Fruit fly (Drosophila melanogaster) whole organism, embryonic: Measurements from ENCODE around the gene Mms19.

Experiments used
- Asciz ChIP-seq: fragments of 200-800 bp; sonication (Bioruptor generic); optimal IDR thresholded peaks from 2 replicates; lab custom pipeline; 2017; ENCODE audit warnings: missing biosample characterization, mild to moderate bottlenecking, missing genetic modification characterization, missing genetic modification reagents
- BtbVII ChIP-seq: fragments of 200-800 bp; sonication (Bioruptor generic); optimal IDR thresholded peaks from 3 replicates; lab custom pipeline; 2017; ENCODE audit warnings: missing biosample characterization, mild to moderate bottlenecking, missing genetic modification characterization
- CG11695 ChIP-seq: fragments of 200-800 bp; sonication (Bioruptor generic); IDR thresholded peaks from 3 replicates; pipeline ENCODE4 v1.3.6; 2022; ENCODE audit warnings: missing biosample characterization, missing genetic modification characterization
- CG15514 ChIP-seq: fragments of 200-800 bp; sonication (Bioruptor generic); optimal IDR thresholded peaks from 3 replicates; lab custom pipeline; 2017; ENCODE audit warnings: missing biosample characterization, missing genetic modification characterization, mild to moderate bottlenecking, moderate library complexity, missing genetic modification reagents
- CG15601 ChIP-seq: fragments of 200-800 bp; sonication (Bioruptor generic); optimal IDR thresholded peaks from 3 replicates; lab custom pipeline; 2019; ENCODE audit warnings: missing biosample characterization, mild to moderate bottlenecking, missing genetic modification characterization, moderate library complexity
- CG17186 ChIP-seq: fragments of 200-800 bp; sonication (Bioruptor generic); optimal IDR thresholded peaks from 3 replicates; lab custom pipeline; 2017; ENCODE audit warnings: missing biosample characterization, missing genetic modification reagents, missing genetic modification characterization
- CG18262 ChIP-seq: fragments of 200-800 bp; optimal IDR thresholded peaks from 3 replicates; lab custom pipeline; 2019; ENCODE audit warnings: missing biosample characterization, mild to moderate bottlenecking, missing genetic modification characterization, moderate library complexity
- CG18619 ChIP-seq: fragments of 200-800 bp; sonication (Bioruptor generic); optimal IDR thresholded peaks from 3 replicates; lab custom pipeline; 2017; ENCODE audit warnings: missing biosample characterization, mild to moderate bottlenecking, missing genetic modification characterization
- CG2120 ChIP-seq: fragments of 200-800 bp; sonication (Bioruptor generic); optimal IDR thresholded peaks from 3 replicates; lab custom pipeline; 2016; ENCODE audit warnings: missing biosample characterization, missing genetic modification characterization
- CG2199 ChIP-seq: fragments of 200-800 bp; sonication (Bioruptor generic); IDR thresholded peaks from 3 replicates; pipeline ENCODE4 v1.3.6; 2022; ENCODE audit warnings: missing biosample characterization, missing genetic modification characterization
- CG30403 ChIP-seq: fragments of 200-800 bp; sonication (Bioruptor generic); optimal IDR thresholded peaks from 3 replicates; lab custom pipeline; 2016; ENCODE audit warnings: missing biosample characterization, missing genetic modification characterization
- CG3838 ChIP-seq: fragments of 200-800 bp; sonication (Bioruptor generic); optimal IDR thresholded peaks from 3 replicates; lab custom pipeline; 2016; ENCODE audit warnings: missing biosample characterization, missing genetic modification characterization
- CG43689 ChIP-seq: fragments of 200-800 bp; sonication (Bioruptor generic); IDR thresholded peaks from 2 replicates; pipeline ENCODE4 v1.3.6; 2022; ENCODE audit warnings: missing biosample characterization, missing genetic modification characterization
- CG6854 ChIP-seq: fragments of 200-800 bp; sonication (Bioruptor generic); optimal IDR thresholded peaks from 3 replicates; lab custom pipeline; 2017; ENCODE audit warnings: missing biosample characterization, mild to moderate bottlenecking, missing genetic modification characterization
- CG7556 ChIP-seq: fragments of 200-800 bp; sonication (Bioruptor generic); optimal IDR thresholded peaks from 2 replicates; lab custom pipeline; 2017; ENCODE audit warnings: missing biosample characterization, mild to moderate bottlenecking, missing genetic modification characterization
- CG7839 ChIP-seq: fragments of 200-800 bp; sonication (Bioruptor generic); optimal IDR thresholded peaks from 3 replicates; lab custom pipeline; 2018; ENCODE audit warnings: missing biosample characterization, mild to moderate bottlenecking, missing genetic modification characterization, moderate library complexity
- CG9609 ChIP-seq: fragments of 200-800 bp; sonication (Bioruptor generic); optimal IDR thresholded peaks from 3 replicates; lab custom pipeline; 2016; ENCODE audit warnings: missing biosample characterization, missing genetic modification characterization
- D19B ChIP-seq: fragments of 200-800 bp; sonication (Bioruptor generic); optimal IDR thresholded peaks from 2 replicates; lab custom pipeline; 2017; ENCODE audit warnings: missing biosample characterization, mild to moderate bottlenecking, missing genetic modification characterization
- Dad ChIP-seq: fragments of 200-800 bp; sonication (Bioruptor generic); optimal IDR thresholded peaks from 3 replicates; lab custom pipeline; 2016; ENCODE audit warnings: missing biosample characterization, missing genetic modification characterization
- Doc3 ChIP-seq: fragments of 200-800 bp; sonication (Bioruptor generic); IDR thresholded peaks from 3 replicates; pipeline ENCODE4 v1.3.6; 2022; ENCODE audit warnings: missing biosample characterization, missing genetic modification characterization; ENCODE audit not compliant: partially characterized antibody
- Elba2 ChIP-seq: fragments of 200-800 bp; sonication (Bioruptor generic); optimal IDR thresholded peaks from 3 replicates; lab custom pipeline; 2016; ENCODE audit warnings: missing biosample characterization, missing genetic modification characterization
- Hmr ChIP-seq: fragments of 200-800 bp; sonication (Bioruptor generic); optimal IDR thresholded peaks from 3 replicates; lab custom pipeline; 2017; ENCODE audit warnings: mild to moderate bottlenecking, missing biosample characterization, missing genetic modification reagents, missing genetic modification characterization
- Max ChIP-seq: fragments of 200-800 bp; sonication (Bioruptor generic); optimal IDR thresholded peaks from 2 replicates; lab custom pipeline; 2016; ENCODE audit warnings: missing biosample characterization, mild to moderate bottlenecking, missing genetic modification characterization
- Meics ChIP-seq: fragments of 200-800 bp; sonication (Bioruptor generic); optimal IDR thresholded peaks from 2 replicates; lab custom pipeline; 2017; ENCODE audit warnings: missing biosample characterization, mild to moderate bottlenecking, missing genetic modification characterization
- NC2β ChIP-seq: fragments of 200-800 bp; sonication (Bioruptor generic); optimal IDR thresholded peaks from 2 replicates; lab custom pipeline; 2016; ENCODE audit warnings: missing biosample characterization, missing genetic modification characterization
- Pdp1 ChIP-seq, 2 experiments: fragments of 200-800 bp; sonication (Bioruptor generic); optimal IDR thresholded peaks; 3 replicates each; lab custom pipeline; 2016; ENCODE audit warnings: missing biosample characterization in 2 of 2, missing genetic modification characterization in 2 of 2, mild to moderate bottlenecking in 1 of 2, moderate library complexity in 1 of 2
- Ptx1 ChIP-seq: fragments of 200-800 bp; sonication (Bioruptor generic); IDR thresholded peaks from 2 replicates; pipeline ENCODE4 v1.3.6; 2022; ENCODE audit warnings: missing biosample characterization, missing genetic modification characterization
- Ravus ChIP-seq: fragments of 200-800 bp; sonication (Bioruptor generic); IDR thresholded peaks from 2 replicates; pipeline ENCODE4 v1.3.6; 2022; ENCODE audit warnings: missing biosample characterization, missing genetic modification characterization
- Sin3A ChIP-seq: fragments of >200 bp; optimal IDR thresholded peaks from 2 replicates; lab custom pipeline; 2018
- Sry-δ ChIP-seq: fragments of 200-800 bp; sonication (Bioruptor generic); optimal IDR thresholded peaks from 2 replicates; lab custom pipeline; 2016; ENCODE audit warnings: missing biosample characterization, missing genetic modification characterization
- Stat92E ChIP-seq, 3 experiments: fragments of >200 bp in 2 of 3; fragments of 200-800 bp in 1 of 3; sonication (Bioruptor generic) in 1 of 3; optimal IDR thresholded peaks; 2 replicates each; lab custom pipeline; 2017 to 2019; ENCODE audit warnings: missing biosample characterization in 3 of 3, missing genetic modification characterization in 3 of 3, mild to moderate bottlenecking in 1 of 3, moderate library complexity in 1 of 3
- Xbp1 ChIP-seq: fragments of 200-800 bp; sonication (Bioruptor generic); optimal IDR thresholded peaks from 3 replicates; lab custom pipeline; 2016; ENCODE audit warnings: missing biosample characterization, mild to moderate bottlenecking, missing genetic modification characterization
- amos ChIP-seq: fragments of 200-800 bp; sonication (Bioruptor generic); IDR thresholded peaks from 2 replicates; pipeline ENCODE4 v1.3.6; 2022; ENCODE audit warnings: missing biosample characterization, missing genetic modification characterization; ENCODE audit not compliant: partially characterized antibody
- ara ChIP-seq: fragments of 200-800 bp; sonication (Bioruptor generic); IDR thresholded peaks from 2 replicates; pipeline ENCODE4 v1.3.6; 2022; ENCODE audit warnings: missing biosample characterization, missing genetic modification characterization
- crol ChIP-seq: fragments of 200-800 bp; sonication (Bioruptor generic); IDR thresholded peaks from 2 replicates; pipeline ENCODE4 v1.3.6; 2022; ENCODE audit warnings: missing biosample characterization, missing genetic modification characterization
- dati ChIP-seq: fragments of 200-800 bp; sonication (Bioruptor generic); IDR thresholded peaks from 2 replicates; pipeline ENCODE4 v1.3.6; 2022; ENCODE audit warnings: missing biosample characterization, missing genetic modification characterization
- dmrt99B ChIP-seq: fragments of 200-800 bp; sonication (Bioruptor generic); optimal IDR thresholded peaks from 2 replicates; lab custom pipeline; 2018; ENCODE audit warnings: missing biosample characterization, mild to moderate bottlenecking, missing genetic modification characterization, moderate library complexity
- gem ChIP-seq: fragments of 200-800 bp; sonication (Bioruptor generic); optimal IDR thresholded peaks from 2 replicates; lab custom pipeline; 2019; ENCODE audit warnings: missing biosample characterization, mild to moderate bottlenecking, missing genetic modification characterization, moderate library complexity
- gfzf ChIP-seq: fragments of 200-800 bp; sonication (Bioruptor generic); optimal IDR thresholded peaks from 2 replicates; lab custom pipeline; 2016; ENCODE audit warnings: missing biosample characterization, mild to moderate bottlenecking, missing genetic modification characterization, moderate library complexity
- gsb-n ChIP-seq: fragments of 200-800 bp; sonication (Bioruptor generic); optimal IDR thresholded peaks from 3 replicates; lab custom pipeline; 2018; ENCODE audit warnings: missing biosample characterization, mild to moderate bottlenecking, missing genetic modification characterization
- hkb ChIP-seq, 2 experiments: fragments of 200-800 bp in 1 of 2; fragments of >200 bp in 1 of 2; sonication (Bioruptor generic) in 1 of 2; IDR thresholded peaks in 1 of 2; optimal IDR thresholded peaks in 1 of 2; 2 replicates each; pipeline versions ENCODE4 v1.3.6 to Lab custom; 2017 to 2022; ENCODE audit warnings: missing biosample characterization in 1 of 2, missing genetic modification characterization in 1 of 2
- ind ChIP-seq: fragments of 200-800 bp; sonication (Bioruptor generic); optimal IDR thresholded peaks from 3 replicates; lab custom pipeline; 2016; ENCODE audit warnings: missing biosample characterization, missing genetic modification characterization
- lab ChIP-seq: fragments of 200-800 bp; sonication (Bioruptor generic); optimal IDR thresholded peaks from 3 replicates; lab custom pipeline; 2017; ENCODE audit warnings: missing biosample characterization, missing genetic modification characterization, mild to moderate bottlenecking, moderate library complexity, missing genetic modification reagents
- odd ChIP-seq: fragments of 200-800 bp; sonication (Bioruptor generic); optimal IDR thresholded peaks from 2 replicates; lab custom pipeline; 2017; ENCODE audit warnings: missing biosample characterization, mild to moderate bottlenecking, missing genetic modification characterization
- pzg ChIP-seq: fragments of 200-800 bp; sonication (Bioruptor generic); optimal IDR thresholded peaks from 3 replicates; lab custom pipeline; 2018; ENCODE audit warnings: missing biosample characterization, mild to moderate bottlenecking, missing genetic modification characterization, moderate library complexity
- salm ChIP-seq: fragments of 200-800 bp; sonication (Bioruptor generic); optimal IDR thresholded peaks from 2 replicates; lab custom pipeline; 2018; ENCODE audit warnings: missing biosample characterization, mild to moderate bottlenecking, missing genetic modification characterization
- sd ChIP-seq: fragments of 200-800 bp; sonication (Bioruptor generic); optimal IDR thresholded peaks from 3 replicates; lab custom pipeline; 2018; ENCODE audit warnings: missing biosample characterization, mild to moderate bottlenecking, missing genetic modification characterization, moderate library complexity
- sens ChIP-seq: fragments of 200-800 bp; sonication (Bioruptor generic); peaks from one replicate; lab custom pipeline; 2016; ENCODE audit warnings: missing biosample characterization, missing genetic modification characterization
- ttk ChIP-seq: fragments of 200-800 bp; sonication (Bioruptor generic); IDR thresholded peaks from 2 replicates; pipeline ENCODE4 v2.1.2; 2022; ENCODE audit warnings: missing biosample characterization, missing genetic modification characterization
- wek ChIP-seq: fragments of 200-800 bp; sonication (Bioruptor generic); optimal IDR thresholded peaks from 3 replicates; lab custom pipeline; 2018; ENCODE audit warnings: missing biosample characterization, mild to moderate bottlenecking, missing genetic modification characterization, moderate library complexity
- wor ChIP-seq: fragments of 200-800 bp; sonication (Bioruptor generic); IDR thresholded peaks from 2 replicates; pipeline ENCODE4 v1.3.6; 2022; ENCODE audit warnings: missing biosample characterization, missing genetic modification characterization

Mms19 gene

dm6 chr3R:5193271-5193670, 39.1 kb upstream of the Mms19 start (continued):
- TF ChIP-seq CG9609 (no peak), CG17186 (no peak), dmrt99B (tag; lab: Kevin White, UChicago) (peak; percentile 19), sens (GFP tag; lab: Kevin White, UChicago) (no peak), CG7556 (peak; percentile 10), ttk (GFP tag; lab: Robert Waterston, UW) (no peak), Hmr (GFP tag; lab: Kevin White, UChicago) (peak; percentile 20), lab (peak; percentile 42), CG18262 (tag; lab: Kevin White, UChicago) (no peak), CG11695 (no peak), odd (no peak), amos (no peak), ara (GFP tag; lab: Robert Waterston, UW) (no peak), Meics (GFP tag; lab: Kevin White, UChicago) (peak; percentile 25), CG43689 (GFP tag; lab: Robert Waterston, UW) (no peak), Xbp1 (peak; percentile 3), Asciz (GFP tag; lab: Kevin White, UChicago) (no peak), Pdp1 (GFP tag; optimal IDR thresholded peaks at IDR 0.05; lab: Kevin White, UChicago) (no peak), CG2120 (peak; percentile 23), wek (no peak), pzg (GFP tag; lab: Kevin White, UChicago) (no peak), CG18619 (GFP tag; lab: Kevin White, UChicago) (no peak), CG6854 (GFP tag; lab: Kevin White, UChicago) (no peak), BtbVII (no peak), CG7839 (tag; lab: Kevin White, UChicago) (peak; percentile 16), CG2199 (GFP tag; lab: Robert Waterston, UW) (no peak), Ravus (GFP tag; lab: Robert Waterston, UW) (no peak), sd (tag; lab: Kevin White, UChicago) (no peak), salm (tag; lab: Kevin White, UChicago) (no peak), NC2β (GFP tag; lab: Kevin White, UChicago) (no peak), ind (no peak), D19B (GFP tag; lab: Kevin White, UChicago) (peak; percentile 80), hkb (optimal IDR thresholded peaks at IDR 0.05; lab: Kevin White, UChicago) (no peak), hkb (GFP tag; IDR thresholded peaks at IDR 0.05; lab: Robert Waterston, UW) (no peak), CG15601 (tag; lab: Kevin White, UChicago) (no peak), wor (GFP tag; lab: Robert Waterston, UW) (no peak), CG30403 (GFP tag; lab: Kevin White, UChicago) (peak; percentile 3), Sin3A (lab: Kevin White, UChicago) (no peak), Ptx1 (GFP tag; lab: Robert Waterston, UW) (no peak), gsb-n (tag; lab: Kevin White, UChicago) (no peak), Doc3 (GFP tag; lab: Robert Waterston, UW) (no peak), CG15514 (GFP tag; lab: Kevin White, UChicago) (peak; percentile 8), gfzf (no peak), Dad (GFP tag; lab: Kevin White, UChicago) (no peak), Elba2 (GFP tag; lab: Kevin White, UChicago) (no peak), crol (no peak), dati (no peak), CG3838 (GFP tag; lab: Kevin White, UChicago) (no peak), Stat92E (GFP tag; optimal IDR thresholded peaks at IDR 0.05; lab: Kevin White, UChicago) (no peak), gem (peak; percentile 31), Sry-δ (no peak), Max (no peak)
